Fruit fly (Drosophila melanogaster): ENCODE data around the gene Hsc70-2.

Gene Hsc70-2

dm6 chr3R:13015811-13016766 lies 28.5 kb upstream of the Hsc70-2 start (continued):
- no peak for TF ChIP-seq klu (GFP tag; IDR thresholded peaks at IDR 0.05)
- TF ChIP-seq pho (GFP tag; optimal IDR thresholded peaks at IDR 0.05): peak; percentile 18
- no peak for TF ChIP-seq CG4360 (GFP tag; IDR thresholded peaks at IDR 0.05)
- TF ChIP-seq Ssrp (tag; optimal IDR thresholded peaks at IDR 0.05): no peak
- TF ChIP-seq pb (GFP tag; optimal IDR thresholded peaks at IDR 0.05): no peak
- no peak for TF ChIP-seq inv (GFP tag; IDR thresholded peaks at IDR 0.05; ENCODE audit: partially characterized antibody)
- no peak for TF ChIP-seq CG3407 (GFP tag; optimal IDR thresholded peaks at IDR 0.05)
- no peak for TF ChIP-seq CG4617 (GFP tag; optimal IDR thresholded peaks at IDR 0.05; ENCODE audit: borderline replicate concordance)
- peak in 1 of 2 experiments; percentile 41 for TF ChIP-seq bsh (GFP tag; optimal IDR thresholded peaks at IDR 0.05)
- TF ChIP-seq HLH4C (GFP tag; IDR thresholded peaks at IDR 0.05; ENCODE audit: partially characterized antibody): no peak
- TF ChIP-seq CG32767 (GFP tag; IDR thresholded peaks at IDR 0.05): 0 out of 2 replicates have a peak, but pooled peaks have one; percentile 14
- TF ChIP-seq CG10462 (GFP tag; optimal IDR thresholded peaks at IDR 0.05): no peak
- no peak for TF ChIP-seq ATbp (GFP tag; optimal IDR thresholded peaks at IDR 0.05)
- TF ChIP-seq CG31441 (GFP tag; IDR thresholded peaks at IDR 0.05): no peak
- no peak for TF ChIP-seq vfl (GFP tag; optimal IDR thresholded peaks at IDR 0.05)
- no peak for TF ChIP-seq hkb (optimal IDR thresholded peaks at IDR 0.05)
- TF ChIP-seq hkb (GFP tag; IDR thresholded peaks at IDR 0.05): no peak
- TF ChIP-seq fu2 (GFP tag; optimal IDR thresholded peaks at IDR 0.05): no peak
- TF ChIP-seq CG31224 (GFP tag; IDR thresholded peaks at IDR 0.05): peak; percentile 59
- no peak for TF ChIP-seq CrebB (tag; optimal IDR thresholded peaks at IDR 0.05)
- no peak for TF ChIP-seq CG17328 (GFP tag; IDR thresholded peaks at IDR 0.05)
- no peak for TF ChIP-seq CG16863 (GFP tag; optimal IDR thresholded peaks at IDR 0.05)
- peak; percentile 40 for TF ChIP-seq Hmr (GFP tag; optimal IDR thresholded peaks at IDR 0.05)
- no peak for TF ChIP-seq B-H1 (GFP tag; IDR thresholded peaks at IDR 0.05)
- TF ChIP-seq insv (GFP tag; optimal IDR thresholded peaks at IDR 0.05): peak in 1 of 2 experiments; percentile 43
- TF ChIP-seq sim (GFP tag; IDR thresholded peaks at IDR 0.05): no peak
- peak; percentile 16; the same call in 1 of the 2 replicates for TF ChIP-seq E2f2 (GFP tag; IDR thresholded peaks at IDR 0.05)
- TF ChIP-seq jumu (GFP tag; optimal IDR thresholded peaks at IDR 0.05): no peak
- TF ChIP-seq p53 (GFP tag; optimal IDR thresholded peaks at IDR 0.05): no peak
- TF ChIP-seq Hmx (GFP tag; optimal IDR thresholded peaks at IDR 0.05): no peak
- no peak for TF ChIP-seq ara (GFP tag; IDR thresholded peaks at IDR 0.05)
- no peak for TF ChIP-seq ERR (GFP tag; optimal IDR thresholded peaks at IDR 0.05)
- no peak for TF ChIP-seq CG4404 (GFP tag; IDR thresholded peaks at IDR 0.05)
- TF ChIP-seq Stat92E (GFP tag; optimal IDR thresholded peaks at IDR 0.05): peak in 1 of 3 experiments; percentile 38
- TF ChIP-seq gro (GFP tag; optimal IDR thresholded peaks at IDR 0.05): no peak
- TF ChIP-seq CG11085 (GFP tag; IDR thresholded peaks at IDR 0.05): no peak
- no peak for TF ChIP-seq hth (optimal IDR thresholded peaks at IDR 0.05)
- no peak for TF ChIP-seq CG11247 (GFP tag; IDR thresholded peaks at IDR 0.05)
- TF ChIP-seq CG6254 (GFP tag; optimal IDR thresholded peaks at IDR 0.05): no peak
- TF ChIP-seq exex (tag; optimal IDR thresholded peaks at IDR 0.05): peak; percentile 70
- no peak for TF ChIP-seq Spps (tag; optimal IDR thresholded peaks at IDR 0.05)
- TF ChIP-seq CG7357 (GFP tag; IDR thresholded peaks at IDR 0.05): no peak
- TF ChIP-seq dysf (GFP tag; IDR thresholded peaks at IDR 0.05): peak; percentile 29; the same call in 1 of the 3 replicates
- no peak for TF ChIP-seq pan (optimal IDR thresholded peaks at IDR 0.05)
- peak in 1 of 2 experiments; percentile 4 for TF ChIP-seq pan (GFP tag; optimal IDR thresholded peaks at IDR 0.05 in 1 of 2, IDR thresholded peaks at IDR 0.05 in 1 of 2)
- TF ChIP-seq CG4730 (GFP tag; IDR thresholded peaks at IDR 0.05): no peak
- no peak for TF ChIP-seq dmrt99B (tag; optimal IDR thresholded peaks at IDR 0.05)
- no peak for TF ChIP-seq Camta (GFP tag; optimal IDR thresholded peaks at IDR 0.05)
- no peak for TF ChIP-seq schlank (tag; optimal IDR thresholded peaks at IDR 0.05)
- TF ChIP-seq CG9817 (tag; optimal IDR thresholded peaks at IDR 0.05): no peak

Data from whole organism, embryonic.